Worm (Caenorhabditis elegans): ENCODE data around the gene C04B4.5.

C04B4.5 gene

DNA sequence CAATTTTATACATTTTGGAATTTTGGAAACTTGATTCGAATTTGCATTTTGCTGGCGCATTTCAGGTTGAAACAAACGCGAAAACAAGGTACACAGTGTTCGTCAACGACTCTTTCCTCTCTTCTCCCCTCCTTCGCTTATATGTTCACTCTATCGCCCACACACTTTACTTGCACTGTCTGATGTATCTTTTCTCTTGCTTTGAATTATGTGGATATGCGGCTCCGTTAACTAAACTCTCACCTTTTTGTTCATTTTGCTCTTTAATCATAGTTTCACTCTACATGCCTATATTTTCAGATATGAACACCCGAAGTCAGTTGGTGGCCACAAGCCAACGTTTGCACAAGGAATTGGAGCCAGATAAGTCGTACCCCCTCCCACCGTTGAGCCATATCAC is 6.1 kb upstream of the C04B4.5 start, which contains the start of gene W06D11.1:
Gene W06D11.1, plus strand, starts transcription at position 301 of the 400 bp plus-strand sequence.
- TF ChIP-seq elt-2 (tag; optimal IDR thresholded peaks at IDR 0.05) (no peak), C08G9.2 (tag; optimal IDR thresholded peaks at IDR 0.05) (no peak), rnt-1 (tag; optimal IDR thresholded peaks at IDR 0.05) (no peak), ceh-6 (GFP tag; optimal IDR thresholded peaks at IDR 0.05) (no peak), C38D4.7 (GFP tag; optimal IDR thresholded peaks at IDR 0.05) (no peak), F13H6.1 (tag; optimal IDR thresholded peaks at IDR 0.05) (no peak), mec-3 (tag; optimal IDR thresholded peaks at IDR 0.05; ENCODE audit: borderline replicate concordance) (no peak), unc-86 (tag; optimal IDR thresholded peaks at IDR 0.05) (no peak), tbx-2 (tag; optimal IDR thresholded peaks at IDR 0.05) (no peak), ceh-22 (tag; optimal IDR thresholded peaks at IDR 0.05) (no peak), ahr-1 (tag; optimal IDR thresholded peaks at IDR 0.05) (no peak), che-1 (tag; optimal IDR thresholded peaks at IDR 0.05) (no peak), pag-3 (tag; optimal IDR thresholded peaks at IDR 0.05; ENCODE audit: borderline replicate concordance) (no peak)

DNA sequence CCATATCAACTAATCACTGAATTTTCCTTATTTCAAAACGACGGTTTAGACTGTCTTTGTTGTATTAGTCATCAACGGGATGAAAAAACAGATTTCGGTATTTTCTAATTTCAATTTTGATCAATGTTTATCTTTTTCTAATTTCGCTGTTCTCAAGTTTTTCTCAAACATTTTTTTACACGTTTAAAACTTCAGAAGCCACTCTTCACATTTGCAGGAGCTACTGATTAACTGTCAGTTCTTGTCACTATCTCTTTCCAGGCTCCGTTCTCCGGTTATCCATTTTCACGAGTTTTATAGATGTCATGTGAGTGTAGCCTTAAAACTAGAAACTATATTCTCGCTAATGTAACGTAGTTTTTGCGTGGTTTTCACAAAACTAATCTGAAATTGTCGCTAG is 2.4 kb upstream of the C04B4.5 start, which contains the start of gene C04B4.4:
Gene C04B4.4, plus strand, starts transcription at position 301 of the 400 bp plus-strand sequence.
- TF ChIP-seq ceh-6 (GFP tag; optimal IDR thresholded peaks at IDR 0.05): no peak
- no peak for TF ChIP-seq ceh-14 (tag; optimal IDR thresholded peaks at IDR 0.05)
- TF ChIP-seq ztf-16 (tag; optimal IDR thresholded peaks at IDR 0.05): no peak
- no peak for TF ChIP-seq ceh-45 (GFP tag; IDR thresholded peaks at IDR 0.05)
- no peak for TF ChIP-seq ceh-30 (tag; optimal IDR thresholded peaks at IDR 0.05)
- TF ChIP-seq hlh-13 (GFP tag; optimal IDR thresholded peaks at IDR 0.05): no peak
- no peak for TF ChIP-seq sox-4 (tag; optimal IDR thresholded peaks at IDR 0.05)
- TF ChIP-seq sdc-2 (tag; optimal IDR thresholded peaks at IDR 0.05): no peak
- no peak for TF ChIP-seq sox-2 (GFP tag; IDR thresholded peaks at IDR 0.05)
- TF ChIP-seq hlh-8 (tag; optimal IDR thresholded peaks at IDR 0.05): no peak
- no peak for TF ChIP-seq zip-5 (tag; optimal IDR thresholded peaks at IDR 0.05)
- TF ChIP-seq ceh-31 (tag; optimal IDR thresholded peaks at IDR 0.05): no peak
- TF ChIP-seq unc-3 (GFP tag; conservative IDR thresholded peaks at IDR 0.05): no peak
- no peak for TF ChIP-seq unc-3 (tag; optimal IDR thresholded peaks at IDR 0.05)
- no peak for TF ChIP-seq fkh-10 (GFP tag; optimal IDR thresholded peaks at IDR 0.05)

DNA sequence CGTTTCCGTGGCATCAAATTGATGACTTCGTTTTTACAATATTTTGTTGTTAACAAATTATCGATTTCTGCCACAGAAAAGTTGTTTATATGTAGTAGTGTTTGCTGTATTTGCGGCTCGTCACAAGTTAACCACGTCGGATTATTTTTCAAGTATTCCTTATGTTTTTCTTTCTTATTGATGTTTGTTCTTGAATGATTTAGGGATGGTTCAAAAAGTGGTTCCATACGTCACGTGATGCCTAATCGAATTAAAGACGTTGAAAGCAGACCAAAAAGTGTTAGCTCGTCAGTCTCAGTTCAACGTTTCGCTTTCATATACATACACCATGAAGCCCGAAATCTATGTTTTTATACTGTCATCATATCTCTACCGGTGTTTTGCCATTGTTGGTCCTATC is 2.7 kb downstream of the C04B4.5 start, which contains the start of gene lips-2:
Gene lips-2, plus strand, starts transcription at position 301 of the 400 bp plus-strand sequence.
- TF ChIP-seq ceh-22 (tag; optimal IDR thresholded peaks at IDR 0.05) (no peak), ceh-9 (tag; optimal IDR thresholded peaks at IDR 0.05) (no peak), lim-6 (tag; optimal IDR thresholded peaks at IDR 0.05) (no peak), pros-1 (tag; optimal IDR thresholded peaks at IDR 0.05) (no peak), eyg-1 (tag; optimal IDR thresholded peaks at IDR 0.05) (no peak), ceh-45 (GFP tag; IDR thresholded peaks at IDR 0.05) (no peak), sox-4 (tag; optimal IDR thresholded peaks at IDR 0.05) (no peak), ama-1 (optimal IDR thresholded peaks at IDR 0.05) (no peak), unc-55 (GFP tag; optimal IDR thresholded peaks at IDR 0.05) (no peak), pax-1 (tag; optimal IDR thresholded peaks at IDR 0.05) (no peak), unc-86 (tag; optimal IDR thresholded peaks at IDR 0.05) (no peak), fkh-10 (GFP tag; optimal IDR thresholded peaks at IDR 0.05) (no peak), hlh-6 (tag; optimal IDR thresholded peaks at IDR 0.05) (no peak)

DNA sequence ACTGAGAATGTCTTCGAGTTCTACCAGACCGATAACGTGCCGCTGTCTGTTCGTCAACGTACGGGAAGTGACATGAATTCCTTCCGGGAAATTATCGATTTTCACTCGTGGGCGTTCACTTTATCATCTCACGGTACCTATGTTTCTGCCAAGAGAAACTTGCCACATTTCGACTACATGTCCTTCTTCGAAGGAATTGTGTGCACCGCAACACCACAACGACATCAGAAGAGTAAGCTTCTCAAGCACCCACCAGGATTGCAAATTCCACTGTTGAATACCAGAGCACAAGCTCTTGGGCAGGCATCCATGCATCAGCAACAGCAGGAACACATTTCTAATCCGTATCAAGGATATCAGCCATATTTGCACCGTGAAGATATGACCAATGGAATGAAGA is 4.0 kb downstream of the C04B4.5 start:
- TF ChIP-seq ceh-24 (tag; optimal IDR thresholded peaks at IDR 0.05) (no peak), Y22D7AL.16 (tag; optimal IDR thresholded peaks at IDR 0.05) (no peak), pros-1 (tag; optimal IDR thresholded peaks at IDR 0.05) (no peak), unc-3 (GFP tag; conservative IDR thresholded peaks at IDR 0.05) (no peak), unc-3 (tag; optimal IDR thresholded peaks at IDR 0.05) (no peak), syd-9 (tag; optimal IDR thresholded peaks at IDR 0.05) (no peak), ceh-19 (GFP tag; optimal IDR thresholded peaks at IDR 0.05) (no peak), nhr-232 (tag; optimal IDR thresholded peaks at IDR 0.05) (no peak), ceh-18 (tag; optimal IDR thresholded peaks at IDR 0.05) (no peak)
